Fruit fly (Drosophila melanogaster): Measurements from ENCODE around the gene bigmax.

bigmax gene

dm6 chr3R:27237980-27238379 is 50.3 kb downstream of the bigmax start:
- no peak for TF ChIP-seq twi (tag; optimal IDR thresholded peaks at IDR 0.05)
- no peak for TF ChIP-seq Ptx1 (GFP tag; IDR thresholded peaks at IDR 0.05)
- TF ChIP-seq scrt (GFP tag; optimal IDR thresholded peaks at IDR 0.05): no peak
- TF ChIP-seq Deaf1 (tag; optimal IDR thresholded peaks at IDR 0.05): no peak
- peak; percentile 73 for TF ChIP-seq CG3995 (GFP tag; optimal IDR thresholded peaks at IDR 0.05)
- TF ChIP-seq MBD-R2 (GFP tag; IDR thresholded peaks at IDR 0.05): peak; percentile 52; the same call in 1 of the 2 replicates
- TF ChIP-seq slou (GFP tag; optimal IDR thresholded peaks at IDR 0.05): no peak
- TF ChIP-seq CG2120 (GFP tag; optimal IDR thresholded peaks at IDR 0.05): no peak
- TF ChIP-seq onecut (GFP tag; IDR thresholded peaks at IDR 0.05): peak; percentile 96
- no peak for TF ChIP-seq CG7928 (GFP tag; optimal IDR thresholded peaks at IDR 0.05)
- TF ChIP-seq pan (optimal IDR thresholded peaks at IDR 0.05): no peak
- TF ChIP-seq pan (GFP tag; optimal IDR thresholded peaks at IDR 0.05 in 1 of 2, IDR thresholded peaks at IDR 0.05 in 1 of 2): no peak
- no peak for TF ChIP-seq CG10462 (GFP tag; optimal IDR thresholded peaks at IDR 0.05)
- TF ChIP-seq Meics (GFP tag; optimal IDR thresholded peaks at IDR 0.05): no peak
- no peak for TF ChIP-seq CG10267 (tag; optimal IDR thresholded peaks at IDR 0.05)
- TF ChIP-seq eve (GFP tag; optimal IDR thresholded peaks at IDR 0.05): no peak
- peak; percentile 82 for TF ChIP-seq wek (GFP tag; optimal IDR thresholded peaks at IDR 0.05)
- TF ChIP-seq CG4820 (GFP tag; optimal IDR thresholded peaks at IDR 0.05): no peak
- peak; percentile 7 for TF ChIP-seq ewg (GFP tag; optimal IDR thresholded peaks at IDR 0.05)
- peak; percentile 22; the same call in 1 of the 3 replicates for TF ChIP-seq row (GFP tag; IDR thresholded peaks at IDR 0.05)

Measured in whole organism, embryonic.